Worm (Caenorhabditis elegans) whole organism, L4 larva: ENCODE results near the gene cyp-13A8.

Source experiments
- arid-1 ChIP-seq: fragments of 200-800 bp; sonication (Bioruptor generic); conservative IDR thresholded peaks from 2 replicates; pipeline ENCODE4 v1.3.6; 2022; ENCODE audit warnings: missing genetic modification reagents, missing genetic modification characterization, missing compliant biosample characterization
- ceh-32 ChIP-seq: sonication (generic microtip); optimal IDR thresholded peaks from 2 replicates; lab custom pipeline; 2016; ENCODE audit warnings: mild to moderate bottlenecking, missing genetic modification characterization, missing compliant biosample characterization; ENCODE audit not compliant: poor library complexity
- ces-1 ChIP-seq: fragments of 150-350 bp; sonication (generic microtip); optimal IDR thresholded peaks from 4 replicates; lab custom pipeline; 2014; ENCODE audit warnings: missing biosample characterization, missing genetic modification reagents, missing genetic modification characterization
- lin-15B ChIP-seq: fragments of 150-350 bp; sonication (generic microtip); optimal IDR thresholded peaks from 3 replicates; lab custom pipeline; 2014; ENCODE audit warnings: missing biosample characterization, missing genetic modification characterization
- lin-39 ChIP-seq: fragments of 150-350 bp; optimal IDR thresholded peaks from 2 replicates; lab custom pipeline; 2014; ENCODE audit warnings: missing biosample characterization, missing genetic modification reagents, missing genetic modification characterization
- lsy-2 ChIP-seq, 2 experiments: fragments of 150-350 bp in 1 of 2; sonication (generic microtip) in 1 of 2; optimal IDR thresholded peaks; 2 replicates each; lab custom pipeline; 2014 to 2017; ENCODE audit warnings: missing biosample characterization in 2 of 2, missing genetic modification characterization in 2 of 2
- zag-1 ChIP-seq: fragments of 150-350 bp; optimal IDR thresholded peaks from 2 replicates; lab custom pipeline; 2014; ENCODE audit warnings: missing biosample characterization, missing genetic modification characterization

DNA sequence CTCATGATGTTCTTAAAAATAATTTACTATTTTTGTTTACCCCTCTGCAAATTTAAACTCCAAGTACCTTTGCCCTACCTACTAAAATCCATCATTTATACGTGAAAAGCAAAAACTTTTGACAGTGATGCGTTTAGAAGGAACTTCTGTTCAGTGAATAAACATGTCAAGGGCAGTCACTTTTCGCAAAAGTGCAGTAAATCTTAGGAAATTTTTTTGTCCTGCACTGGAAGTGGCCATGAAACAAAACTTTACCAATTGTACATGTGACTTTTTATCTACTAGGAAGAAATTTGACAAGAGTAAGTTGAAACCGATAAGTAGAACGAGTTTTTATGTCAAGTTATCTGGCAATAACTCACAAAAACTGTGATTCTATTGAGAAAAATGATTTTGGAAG, 21.2 kb downstream of the cyp-13A8 start:
- no peak for TF ChIP-seq lsy-2 (tag; optimal IDR thresholded peaks at IDR 0.05; lab: Kevin White, UChicago)
- no peak for TF ChIP-seq lin-15B (tag; lab: Kevin White, UChicago)
- TF ChIP-seq ces-1 (GFP tag; lab: Kevin White, UChicago): no peak
- no peak for TF ChIP-seq zag-1 (tag; lab: Kevin White, UChicago)
- no peak for TF ChIP-seq arid-1 (GFP tag; lab: Robert Waterston, UW)
- no peak for TF ChIP-seq ceh-32 (tag; lab: Kevin White, UChicago)
- no peak for TF ChIP-seq lin-39 (tag; lab: Kevin White, UChicago)
